Fruit fly (Drosophila melanogaster) whole organism, embryonic: ENCODE data around the gene how.

Experiments used
- Atf-2 ChIP-seq: fragments of 200-800 bp; sonication (Bioruptor generic); optimal IDR thresholded peaks from 2 replicates; lab custom pipeline; 2016; ENCODE audit warnings: missing biosample characterization, missing genetic modification characterization
- Atf3 ChIP-seq: fragments of 200-800 bp; sonication (Bioruptor generic); optimal IDR thresholded peaks from 3 replicates; lab custom pipeline; 2016; ENCODE audit warnings: missing biosample characterization, missing genetic modification characterization
- CG1024 ChIP-seq: fragments of 200-800 bp; sonication (Bioruptor generic); IDR thresholded peaks from 2 replicates; pipeline ENCODE4 v1.3.6; 2022; ENCODE audit warnings: missing biosample characterization, missing genetic modification characterization
- CG10366 ChIP-seq: fragments of 200-800 bp; sonication (Bioruptor generic); IDR thresholded peaks from 2 replicates; pipeline ENCODE4 v1.3.6; 2022; ENCODE audit warnings: missing biosample characterization, missing genetic modification characterization
- CG10543 ChIP-seq: fragments of 200-800 bp; sonication (Bioruptor generic); optimal IDR thresholded peaks from 3 replicates; lab custom pipeline; 2017; ENCODE audit warnings: missing biosample characterization, mild to moderate bottlenecking, missing genetic modification characterization, moderate library complexity
- CG11560 ChIP-seq: fragments of 200-800 bp; sonication (Bioruptor generic); IDR thresholded peaks from 3 replicates; pipeline ENCODE4 v1.3.6; 2022; ENCODE audit warnings: missing biosample characterization, missing genetic modification characterization
- CG12744 ChIP-seq: fragments of 200-800 bp; sonication (Bioruptor generic); optimal IDR thresholded peaks from 2 replicates; lab custom pipeline; 2016; ENCODE audit warnings: missing biosample characterization, missing genetic modification characterization
- CG13123 ChIP-seq: fragments of 200-800 bp; sonication (Bioruptor generic); optimal IDR thresholded peaks from 2 replicates; lab custom pipeline; 2016; ENCODE audit warnings: missing biosample characterization, missing genetic modification characterization
- CG13424 ChIP-seq: fragments of 200-800 bp; sonication (Bioruptor generic); optimal IDR thresholded peaks from 2 replicates; lab custom pipeline; 2019; ENCODE audit warnings: missing biosample characterization, mild to moderate bottlenecking, missing genetic modification characterization, moderate library complexity
- CG15269 ChIP-seq: fragments of 200-800 bp; sonication (Bioruptor generic); optimal IDR thresholded peaks from 2 replicates; lab custom pipeline; 2018; ENCODE audit warnings: missing biosample characterization, mild to moderate bottlenecking, missing genetic modification characterization, moderate library complexity
- CG1529 ChIP-seq: fragments of 200-800 bp; sonication (Bioruptor generic); optimal IDR thresholded peaks from 3 replicates; lab custom pipeline; 2018; ENCODE audit warnings: missing biosample characterization, missing genetic modification characterization
- CG1647 ChIP-seq: fragments of 200-800 bp; sonication (Bioruptor generic); optimal IDR thresholded peaks from 3 replicates; lab custom pipeline; 2016; ENCODE audit warnings: missing biosample characterization, missing genetic modification characterization
- CG17361 ChIP-seq: fragments of 200-800 bp; sonication (Bioruptor generic); IDR thresholded peaks from 3 replicates; pipeline ENCODE4 v1.3.6; 2022; ENCODE audit warnings: missing biosample characterization, missing genetic modification characterization
- CG18764 ChIP-seq: fragments of 200-800 bp; sonication (Bioruptor generic); optimal IDR thresholded peaks from 3 replicates; lab custom pipeline; 2016; ENCODE audit warnings: missing biosample characterization, missing genetic modification characterization
- CG30403 ChIP-seq: fragments of 200-800 bp; sonication (Bioruptor generic); optimal IDR thresholded peaks from 3 replicates; lab custom pipeline; 2016; ENCODE audit warnings: missing biosample characterization, missing genetic modification characterization
- CG32532 ChIP-seq: fragments of 200-800 bp; sonication (Bioruptor generic); IDR thresholded peaks from 2 replicates; pipeline ENCODE4 v1.3.6; 2022; ENCODE audit warnings: missing biosample characterization, missing genetic modification characterization
- CG33213 ChIP-seq: fragments of 200-800 bp; sonication (Bioruptor generic); optimal IDR thresholded peaks from 3 replicates; lab custom pipeline; 2016; ENCODE audit warnings: missing biosample characterization, missing genetic modification characterization
- CG34376 ChIP-seq: fragments of 200-800 bp; sonication (Bioruptor generic); optimal IDR thresholded peaks from 2 replicates; lab custom pipeline; 2018; ENCODE audit warnings: missing biosample characterization, mild to moderate bottlenecking, missing genetic modification characterization
- CG43689 ChIP-seq: fragments of 200-800 bp; sonication (Bioruptor generic); IDR thresholded peaks from 2 replicates; pipeline ENCODE4 v1.3.6; 2022; ENCODE audit warnings: missing biosample characterization, missing genetic modification characterization
- CG4820 ChIP-seq: fragments of 200-800 bp; sonication (Bioruptor generic); optimal IDR thresholded peaks from 3 replicates; lab custom pipeline; 2016; ENCODE audit warnings: missing biosample characterization, missing genetic modification characterization
- CG6272 ChIP-seq: fragments of 200-800 bp; sonication (Bioruptor generic); IDR thresholded peaks from 2 replicates; pipeline ENCODE4 v1.3.6; 2022; ENCODE audit warnings: missing biosample characterization, missing genetic modification characterization
- CG6854 ChIP-seq: fragments of 200-800 bp; sonication (Bioruptor generic); optimal IDR thresholded peaks from 3 replicates; lab custom pipeline; 2017; ENCODE audit warnings: missing biosample characterization, mild to moderate bottlenecking, missing genetic modification characterization
- CG7372 ChIP-seq: fragments of 200-800 bp; sonication (Bioruptor generic); IDR thresholded peaks from 2 replicates; pipeline ENCODE4 v1.3.6; 2022; ENCODE audit warnings: missing biosample characterization, missing genetic modification characterization
- CG8944 ChIP-seq: fragments of 200-800 bp; sonication (Bioruptor generic); optimal IDR thresholded peaks from 3 replicates; lab custom pipeline; 2016; ENCODE audit warnings: missing biosample characterization, missing genetic modification characterization
- CTCF ChIP-seq: fragments of 200-800 bp; sonication (Bioruptor generic); optimal IDR thresholded peaks from 2 replicates; lab custom pipeline; 2017; ENCODE audit warnings: missing biosample characterization, mild to moderate bottlenecking, missing genetic modification characterization, moderate library complexity
- Dfd ChIP-seq, 2 experiments: fragments of >200 bp; optimal IDR thresholded peaks; 2 replicates each; lab custom pipeline; 2017; ENCODE audit warnings: missing biosample characterization in 2 of 2, missing genetic modification characterization in 2 of 2
- Dip2 ChIP-seq: fragments of 200-800 bp; sonication (Bioruptor generic); IDR thresholded peaks from 2 replicates; pipeline ENCODE4 v1.3.6; 2022; ENCODE audit warnings: missing biosample characterization, missing genetic modification characterization
- Doc3 ChIP-seq: fragments of 200-800 bp; sonication (Bioruptor generic); IDR thresholded peaks from 3 replicates; pipeline ENCODE4 v1.3.6; 2022; ENCODE audit warnings: missing biosample characterization, missing genetic modification characterization; ENCODE audit not compliant: partially characterized antibody
- Ets97D ChIP-seq: fragments of 200-800 bp; sonication (Bioruptor generic); optimal IDR thresholded peaks from 3 replicates; lab custom pipeline; 2016; ENCODE audit warnings: missing biosample characterization, missing genetic modification characterization
- Hmr ChIP-seq: fragments of 200-800 bp; sonication (Bioruptor generic); optimal IDR thresholded peaks from 3 replicates; lab custom pipeline; 2017; ENCODE audit warnings: mild to moderate bottlenecking, missing biosample characterization, missing genetic modification reagents, missing genetic modification characterization
- MTF-1 ChIP-seq: fragments of 200-800 bp; sonication (Bioruptor generic); optimal IDR thresholded peaks from 2 replicates; lab custom pipeline; 2018; ENCODE audit warnings: missing biosample characterization, mild to moderate bottlenecking, missing genetic modification characterization, borderline replicate concordance
- Max ChIP-seq: fragments of 200-800 bp; sonication (Bioruptor generic); optimal IDR thresholded peaks from 2 replicates; lab custom pipeline; 2016; ENCODE audit warnings: missing biosample characterization, mild to moderate bottlenecking, missing genetic modification characterization
- Med ChIP-seq: fragments of 200-800 bp; sonication (Bioruptor generic); peaks from one replicate; lab custom pipeline; 2016; ENCODE audit warnings: missing biosample characterization, missing genetic modification characterization, mild to moderate bottlenecking, inconsistent platforms, moderate library complexity
- Mes4 ChIP-seq: fragments of 200-800 bp; sonication (Bioruptor generic); optimal IDR thresholded peaks from 2 replicates; lab custom pipeline; 2016; ENCODE audit warnings: missing biosample characterization, missing genetic modification characterization
- NK7.1 ChIP-seq: fragments of 200-800 bp; sonication (Bioruptor generic); optimal IDR thresholded peaks from 3 replicates; lab custom pipeline; 2016; ENCODE audit warnings: missing biosample characterization, missing genetic modification characterization
- Oli ChIP-seq: fragments of 200-800 bp; sonication (Bioruptor generic); optimal IDR thresholded peaks from 2 replicates; lab custom pipeline; 2018; ENCODE audit warnings: missing biosample characterization, mild to moderate bottlenecking, missing genetic modification characterization, moderate library complexity
- Opbp ChIP-seq: fragments of 200-800 bp; sonication (Bioruptor generic); IDR thresholded peaks from 3 replicates; pipeline ENCODE4 v1.3.6; 2022; ENCODE audit warnings: missing biosample characterization, missing genetic modification characterization; ENCODE audit not compliant: partially characterized antibody
- Xrp1 ChIP-seq: fragments of 200-800 bp; sonication (Bioruptor generic); IDR thresholded peaks from 2 replicates; pipeline ENCODE4 v1.3.6; 2022; ENCODE audit warnings: missing biosample characterization, missing genetic modification characterization
- abd-A ChIP-seq: fragments of 200-800 bp; sonication (Bioruptor generic); optimal IDR thresholded peaks from 3 replicates; lab custom pipeline; 2019; ENCODE audit warnings: missing biosample characterization, mild to moderate bottlenecking, missing genetic modification characterization, moderate library complexity
- fd102C ChIP-seq: fragments of 200-800 bp; sonication (Bioruptor generic); optimal IDR thresholded peaks from 2 replicates; lab custom pipeline; 2018; ENCODE audit warnings: missing biosample characterization, mild to moderate bottlenecking, missing genetic modification characterization, moderate library complexity
- fd96Cb ChIP-seq: fragments of 200-800 bp; sonication (Bioruptor generic); optimal IDR thresholded peaks from 2 replicates; lab custom pipeline; 2018; ENCODE audit warnings: missing biosample characterization, mild to moderate bottlenecking, missing genetic modification characterization, moderate library complexity
- inv ChIP-seq: fragments of 200-800 bp; sonication (Bioruptor generic); IDR thresholded peaks from 2 replicates; pipeline ENCODE4 v1.3.6; 2022; ENCODE audit warnings: missing biosample characterization, missing genetic modification characterization; ENCODE audit not compliant: partially characterized antibody
- org-1 ChIP-seq: fragments of 200-800 bp; sonication (Bioruptor generic); optimal IDR thresholded peaks from 2 replicates; lab custom pipeline; 2017; ENCODE audit warnings: missing biosample characterization, missing genetic modification characterization
- pan ChIP-seq, 4 experiments: fragments of >200 bp in 3 of 4; fragments of 200-800 bp in 1 of 4; sonication (Bioruptor generic) in 1 of 4; optimal IDR thresholded peaks in 3 of 4; IDR thresholded peaks in 1 of 4; 2 replicates each; pipeline versions ENCODE4 v1.3.6 to Lab custom; 2017 to 2022; ENCODE audit warnings: missing biosample characterization in 2 of 4, missing genetic modification characterization in 2 of 4, mixed read lengths in 1 of 4
- peb ChIP-seq: fragments of 200-800 bp; sonication (Bioruptor generic); IDR thresholded peaks from 2 replicates; pipeline ENCODE4 v1.3.6; 2022; ENCODE audit warnings: missing biosample characterization, missing genetic modification characterization
- pfk ChIP-seq: fragments of 200-800 bp; sonication (Bioruptor generic); optimal IDR thresholded peaks from 2 replicates; lab custom pipeline; 2018; ENCODE audit warnings: missing biosample characterization, mild to moderate bottlenecking, missing genetic modification characterization, moderate library complexity
- sima ChIP-seq: fragments of 200-800 bp; sonication (Bioruptor generic); optimal IDR thresholded peaks from 2 replicates; lab custom pipeline; 2016; ENCODE audit warnings: missing biosample characterization, missing genetic modification characterization
- tap ChIP-seq: fragments of 200-800 bp; optimal IDR thresholded peaks from 3 replicates; lab custom pipeline; 2019; ENCODE audit warnings: missing biosample characterization, mild to moderate bottlenecking, missing genetic modification characterization, moderate library complexity
- toy ChIP-seq: fragments of 200-800 bp; sonication (Bioruptor generic); IDR thresholded peaks from 2 replicates; pipeline ENCODE4 v1.3.6; 2022; ENCODE audit warnings: missing biosample characterization, missing genetic modification characterization
- trem ChIP-seq: fragments of 200-800 bp; optimal IDR thresholded peaks from 3 replicates; lab custom pipeline; 2019; ENCODE audit warnings: missing biosample characterization, mild to moderate bottlenecking, missing genetic modification characterization, moderate library complexity
- wor ChIP-seq: fragments of 200-800 bp; sonication (Bioruptor generic); IDR thresholded peaks from 2 replicates; pipeline ENCODE4 v1.3.6; 2022; ENCODE audit warnings: missing biosample characterization, missing genetic modification characterization
- zen ChIP-seq: fragments of 200-800 bp; sonication (Bioruptor generic); optimal IDR thresholded peaks from 3 replicates; lab custom pipeline; 2018; ENCODE audit warnings: missing biosample characterization, mild to moderate bottlenecking, missing genetic modification characterization, moderate library complexity

Gene how

DNA sequence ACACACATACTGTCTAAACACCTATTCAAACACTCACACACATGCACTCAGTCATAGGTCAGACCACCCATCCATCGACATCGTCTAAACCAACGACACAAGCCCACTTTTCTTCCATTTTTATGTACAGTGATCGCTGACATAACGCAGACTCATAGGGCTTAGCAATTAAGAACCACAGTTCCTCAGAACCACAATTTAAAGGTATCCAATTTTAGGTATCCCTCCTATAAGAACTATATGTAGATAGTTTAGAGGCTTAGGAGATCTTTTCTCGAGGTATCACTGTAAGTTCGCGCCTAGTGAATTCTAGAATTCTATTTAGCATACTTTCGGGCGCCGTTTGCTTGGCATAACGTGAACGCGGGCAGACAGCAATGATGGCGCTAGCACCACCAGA, 49.1 kb upstream of the how start (continued):
- TF ChIP-seq org-1 (GFP tag; lab: Kevin White, UChicago) = no peak
- TF ChIP-seq Max = no peak
- no peak for TF ChIP-seq Doc3
- TF ChIP-seq Atf3 (GFP tag; lab: Kevin White, UChicago) = peak; percentile 45
- peak; percentile 42 for TF ChIP-seq Oli (tag; lab: Kevin White, UChicago)
- TF ChIP-seq CG30403 (GFP tag; lab: Kevin White, UChicago) = no peak
- TF ChIP-seq MTF-1 (GFP tag; lab: Kevin White, UChicago) = no peak
- no peak for TF ChIP-seq CG34376
- no peak for TF ChIP-seq Dip2
- no peak for TF ChIP-seq CG1529 (GFP tag; lab: Kevin White, UChicago)
- no peak for TF ChIP-seq CG7372 (GFP tag; lab: Robert Waterston, UW)
- TF ChIP-seq CG6854 (GFP tag; lab: Kevin White, UChicago) = no peak
- TF ChIP-seq CG6272 = no peak
- no peak for TF ChIP-seq Opbp (GFP tag; lab: Robert Waterston, UW)
- TF ChIP-seq CG13424 = no peak
- no peak for TF ChIP-seq Dfd (GFP tag; optimal IDR thresholded peaks at IDR 0.05; lab: Kevin White, UChicago)
- no peak for TF ChIP-seq abd-A (tag; lab: Kevin White, UChicago)
- TF ChIP-seq wor = no peak
- no peak for TF ChIP-seq CG13123 (GFP tag; lab: Kevin White, UChicago)
- TF ChIP-seq CG10543 (GFP tag; lab: Kevin White, UChicago) = no peak
- peak; percentile 59 for TF ChIP-seq CG10366 (GFP tag; lab: Robert Waterston, UW)
- TF ChIP-seq toy (GFP tag; lab: Robert Waterston, UW) = no peak
- no peak for TF ChIP-seq tap (tag; lab: Kevin White, UChicago)
- no peak for TF ChIP-seq CTCF (GFP tag; lab: Kevin White, UChicago)
- TF ChIP-seq inv (GFP tag; lab: Robert Waterston, UW) = no peak
- TF ChIP-seq CG43689 (GFP tag; lab: Robert Waterston, UW) = no peak
- TF ChIP-seq Atf-2 (GFP tag; lab: Kevin White, UChicago) = no peak
- TF ChIP-seq CG18764 (GFP tag; lab: Kevin White, UChicago) = no peak
- TF ChIP-seq Ets97D (GFP tag; lab: Kevin White, UChicago) = no peak
- TF ChIP-seq fd102C (GFP tag; lab: Kevin White, UChicago) = no peak
- no peak for TF ChIP-seq pan (optimal IDR thresholded peaks at IDR 0.05; lab: Kevin White, UChicago)
- peak in 1 of 2 experiments; percentile 60 for TF ChIP-seq pan (GFP tag; optimal IDR thresholded peaks at IDR 0.05 in 1 of 2, IDR thresholded peaks at IDR 0.05 in 1 of 2)
- TF ChIP-seq Hmr (GFP tag; lab: Kevin White, UChicago) = no peak
- no peak for TF ChIP-seq CG1647 (GFP tag; lab: Kevin White, UChicago)
- TF ChIP-seq CG8944 = peak; percentile 8
- TF ChIP-seq CG11560 (tag; lab: Robert Waterston, UW) = 0 out of 3 replicates have a peak, but pooled peaks have one; percentile 40
- peak; percentile 73 for TF ChIP-seq CG32532 (GFP tag; lab: Robert Waterston, UW)
- TF ChIP-seq CG33213 (GFP tag; lab: Kevin White, UChicago) = no peak
- TF ChIP-seq Med (GFP tag; lab: Kevin White, UChicago) = no peak
- TF ChIP-seq fd96Cb = peak; percentile 62
- TF ChIP-seq zen (tag; lab: Kevin White, UChicago) = no peak
- no peak for TF ChIP-seq peb (GFP tag; lab: Robert Waterston, UW)
- 0 out of 2 replicates have a peak, but pooled peaks have one; percentile 9 for TF ChIP-seq CG1024 (GFP tag; lab: Robert Waterston, UW)
- TF ChIP-seq Mes4 (GFP tag; lab: Kevin White, UChicago) = no peak
- TF ChIP-seq CG4820 = peak; percentile 9
- no peak for TF ChIP-seq trem (tag; lab: Kevin White, UChicago)
- TF ChIP-seq Xrp1 (GFP tag; lab: Robert Waterston, UW) = no peak
- no peak for TF ChIP-seq sima (GFP tag; lab: Kevin White, UChicago)
- no peak for TF ChIP-seq CG12744 (GFP tag; lab: Kevin White, UChicago)
- TF ChIP-seq pfk (GFP tag; lab: Kevin White, UChicago) = no peak
- TF ChIP-seq CG15269 (tag; lab: Kevin White, UChicago) = no peak
- no peak for TF ChIP-seq CG17361
- no peak for TF ChIP-seq NK7.1
